Fruit fly (Drosophila melanogaster): ENCODE measurements around the gene Pgant5.

- TF ChIP-seq CG8478 (optimal IDR thresholded peaks at IDR 0.05) (no peak), CTCF (optimal IDR thresholded peaks at IDR 0.05) (no peak)
Measured at dm6 chr2L:5027321-5028069, 65.9 kb downstream of the Pgant5 start.
